Fruit fly (Drosophila melanogaster): ENCODE results near the gene RYa-R.

DNA sequence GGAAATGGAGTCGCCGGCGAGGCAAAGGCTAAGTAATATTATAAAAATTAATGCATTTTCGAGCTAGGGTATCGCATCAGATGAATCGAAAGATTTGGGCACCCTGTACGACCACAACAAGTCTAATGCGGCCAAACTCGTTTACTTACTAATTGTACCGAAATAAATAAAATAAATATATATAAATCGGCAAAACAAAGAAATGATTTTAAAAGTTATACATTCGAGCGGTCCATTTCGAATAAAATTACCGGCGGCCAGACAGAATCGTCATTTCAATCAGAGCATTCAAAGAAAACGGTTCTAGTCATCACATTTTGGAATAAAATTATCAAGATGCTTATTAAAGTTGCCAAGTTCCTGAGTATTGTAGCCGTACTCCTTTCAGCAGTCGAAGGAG lies 96.1 kb downstream of the RYa-R start, which contains the start of gene CG14258:
- TF ChIP-seq jumu (GFP tag; optimal IDR thresholded peaks at IDR 0.05) (no peak), ato (GFP tag; IDR thresholded peaks at IDR 0.05; ENCODE audit: partially characterized antibody) (no peak), exex (tag; optimal IDR thresholded peaks at IDR 0.05) (no peak), CG1792 (GFP tag; optimal IDR thresholded peaks at IDR 0.05) (no peak), CrebB (tag; optimal IDR thresholded peaks at IDR 0.05) (no peak), jigr1 (GFP tag; IDR thresholded peaks at IDR 0.05) (no peak), tx (GFP tag; optimal IDR thresholded peaks at IDR 0.05) (no peak), ken (GFP tag; IDR thresholded peaks at IDR 0.05) (no peak), Lim3 (GFP tag; IDR thresholded peaks at IDR 0.05) (no peak), CG16779 (GFP tag; IDR thresholded peaks at IDR 0.05) (no peak), Dll (GFP tag; IDR thresholded peaks at IDR 0.05; ENCODE audit: partially characterized antibody) (no peak), Hmx (GFP tag; optimal IDR thresholded peaks at IDR 0.05) (no peak), ems (GFP tag; optimal IDR thresholded peaks at IDR 0.05) (no peak), CG13624 (GFP tag; optimal IDR thresholded peaks at IDR 0.05) (no peak)

Measured in whole organism, embryonic.